Worm (Caenorhabditis elegans): ENCODE measurements around the gene acp-2.
A peak's percentile ranks its signal among the peaks of the same experiment; 100 is the strongest.

acp-2 gene

DNA sequence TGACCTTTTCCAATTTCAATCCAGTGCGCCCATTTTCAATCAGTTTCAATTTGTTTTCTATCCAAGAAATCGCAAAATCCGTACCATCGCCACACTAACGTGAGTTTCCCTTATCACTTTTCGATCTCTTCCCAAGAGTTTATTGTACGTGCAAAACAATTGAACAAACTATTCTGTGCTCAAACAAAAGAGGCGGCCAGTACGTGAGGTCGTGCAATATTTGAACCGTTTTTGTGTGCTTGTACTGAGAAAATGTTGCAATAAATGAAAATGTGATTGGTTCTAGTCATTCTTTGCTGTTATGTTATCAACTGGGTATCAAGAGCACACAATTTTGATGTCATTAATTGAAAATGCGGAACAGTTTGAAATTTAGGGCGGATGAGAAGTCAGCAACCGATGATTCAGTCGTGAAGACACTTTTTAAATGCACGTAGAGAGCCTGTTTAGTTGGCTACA is 17.8 kb upstream of the acp-2 start, which contains the start of gene F22B5.4:
F22B5.4 (plus strand) TSS at position 51 of the 459 bp plus-strand sequence.
- TF ChIP-seq dve-1 (tag; optimal IDR thresholded peaks at IDR 0.05) (no peak), ceh-6 (GFP tag; optimal IDR thresholded peaks at IDR 0.05) (no peak), unc-55 (GFP tag; optimal IDR thresholded peaks at IDR 0.05) (no peak), unc-42 (tag; optimal IDR thresholded peaks at IDR 0.05) (no peak), sox-2 (GFP tag; IDR thresholded peaks at IDR 0.05) (no peak), ceh-31 (tag; optimal IDR thresholded peaks at IDR 0.05) (no peak)

DNA sequence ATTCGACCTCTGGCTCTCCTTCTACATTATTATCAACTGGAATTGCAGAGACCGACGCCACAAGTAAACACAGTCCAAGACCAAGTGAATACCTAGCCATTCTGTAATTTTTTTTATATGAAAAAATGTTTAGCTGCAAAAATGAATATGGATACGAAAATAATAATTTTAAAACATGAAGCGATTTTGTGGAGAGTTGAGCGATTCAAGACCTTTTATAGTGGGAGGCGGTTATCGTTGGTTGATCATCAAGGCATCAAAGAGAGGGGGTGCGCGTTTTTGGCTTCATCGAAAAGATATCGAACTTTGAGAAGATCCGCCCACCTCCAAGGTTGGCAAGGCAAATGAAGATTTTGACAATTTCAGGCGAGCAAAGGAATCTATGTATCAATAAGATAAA is 14.9 kb upstream of the acp-2 start, which contains the start of gene cut-3:
cut-3 (minus strand) TSS at position 101 of the 400 bp plus-strand sequence.
- TF ChIP-seq ztf-16 (tag; optimal IDR thresholded peaks at IDR 0.05), result no peak
- no peak for TF ChIP-seq ceh-30 (tag; optimal IDR thresholded peaks at IDR 0.05)
- no peak for TF ChIP-seq ceh-31 (tag; optimal IDR thresholded peaks at IDR 0.05)
- TF ChIP-seq fkh-10 (GFP tag; optimal IDR thresholded peaks at IDR 0.05), result no peak
- no peak for TF ChIP-seq tbx-7 (tag; optimal IDR thresholded peaks at IDR 0.05)
- TF ChIP-seq ttx-3 (tag; optimal IDR thresholded peaks at IDR 0.05), result no peak
- TF ChIP-seq C38D4.7 (GFP tag; optimal IDR thresholded peaks at IDR 0.05), result no peak
- no peak for TF ChIP-seq ceh-18 (tag; optimal IDR thresholded peaks at IDR 0.05)
- TF ChIP-seq pat-9 (tag; optimal IDR thresholded peaks at IDR 0.05), result no peak
- no peak for TF ChIP-seq rnt-1 (tag; optimal IDR thresholded peaks at IDR 0.05)
- no peak for TF ChIP-seq fkh-6 (tag; optimal IDR thresholded peaks at IDR 0.05)
- TF ChIP-seq nfya-1 (tag; optimal IDR thresholded peaks at IDR 0.05), result no peak
- no peak for TF ChIP-seq lin-11 (tag; optimal IDR thresholded peaks at IDR 0.05)
- no peak for TF ChIP-seq unc-55 (GFP tag; optimal IDR thresholded peaks at IDR 0.05)
- TF ChIP-seq lim-6 (tag; optimal IDR thresholded peaks at IDR 0.05), result no peak
- TF ChIP-seq elt-2 (tag; optimal IDR thresholded peaks at IDR 0.05), result no peak
- TF ChIP-seq pax-1 (tag; optimal IDR thresholded peaks at IDR 0.05), result no peak

DNA sequence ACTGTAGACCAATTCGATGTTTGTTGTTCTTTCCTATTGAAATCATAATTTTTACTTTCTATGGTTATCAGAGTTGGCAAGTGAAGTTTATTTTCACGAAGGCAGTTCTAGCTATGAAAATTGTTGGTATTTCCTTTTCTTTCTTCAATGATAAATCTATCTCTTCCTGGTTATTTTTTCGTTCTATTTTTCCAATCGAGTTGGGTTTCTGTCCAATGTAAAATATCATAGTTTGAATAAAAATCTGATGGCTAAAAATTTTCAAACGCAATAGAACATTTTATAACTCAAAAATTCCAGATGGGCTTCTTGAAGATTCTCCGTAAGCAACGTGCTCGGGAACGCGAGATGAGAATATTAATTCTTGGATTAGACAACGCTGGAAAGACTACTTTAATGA is 12.2 kb upstream of the acp-2 start, which contains the start of gene evl-20:
evl-20 (plus strand) TSS at position 301 of the 400 bp plus-strand sequence.
- TF ChIP-seq hlh-6 (tag; optimal IDR thresholded peaks at IDR 0.05), result no peak
- no peak for TF ChIP-seq sdc-2 (tag; optimal IDR thresholded peaks at IDR 0.05)
- no peak for TF ChIP-seq ceh-2 (tag; optimal IDR thresholded peaks at IDR 0.05)
- TF ChIP-seq F13H6.1 (tag; optimal IDR thresholded peaks at IDR 0.05), result no peak
- TF ChIP-seq elt-2 (tag; optimal IDR thresholded peaks at IDR 0.05), result no peak
- no peak for TF ChIP-seq mec-3 (tag; optimal IDR thresholded peaks at IDR 0.05; ENCODE audit: borderline replicate concordance)
- no peak for TF ChIP-seq lim-6 (tag; optimal IDR thresholded peaks at IDR 0.05)
- no peak for TF ChIP-seq pqm-1 (tag; optimal IDR thresholded peaks at IDR 0.05)
- no peak for TF ChIP-seq ama-1 (optimal IDR thresholded peaks at IDR 0.05)

DNA sequence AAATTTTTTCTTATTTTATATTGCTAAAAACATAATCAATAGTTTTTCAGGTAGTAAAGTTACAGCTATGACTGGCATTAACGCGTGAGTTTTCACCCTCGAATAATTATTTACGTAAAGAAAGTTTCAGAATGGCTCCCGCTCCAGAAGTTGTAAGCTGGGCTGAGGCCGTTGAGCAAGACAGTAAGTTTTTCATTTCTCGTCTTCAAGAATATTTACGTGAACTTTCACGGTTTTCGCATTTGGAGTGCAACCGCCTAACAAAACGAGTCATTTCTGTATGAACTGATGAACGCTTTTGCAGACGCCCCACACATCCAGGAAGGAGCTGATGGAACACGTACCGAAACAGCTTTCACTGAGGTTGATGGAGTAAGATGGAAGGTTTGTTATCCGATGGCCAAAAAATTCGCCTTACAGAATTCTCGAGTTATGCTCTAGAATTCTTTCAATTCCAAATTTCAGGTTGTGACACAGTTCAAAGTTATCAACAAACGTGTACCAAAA is 10.9 kb upstream of the acp-2 start, which contains the start of gene eif-3.G:
eif-3.G (plus strand) TSS at position 51 of the 507 bp plus-strand sequence.
- TF ChIP-seq elt-4 (tag; optimal IDR thresholded peaks at IDR 0.05), result no peak
- TF ChIP-seq tbx-7 (tag; optimal IDR thresholded peaks at IDR 0.05), result no peak
- TF ChIP-seq lin-11 (tag; optimal IDR thresholded peaks at IDR 0.05), result no peak
- no peak for TF ChIP-seq F13H6.1 (tag; optimal IDR thresholded peaks at IDR 0.05)
- TF ChIP-seq ztf-16 (tag; optimal IDR thresholded peaks at IDR 0.05), result no peak
- no peak for TF ChIP-seq ref-2 (tag; optimal IDR thresholded peaks at IDR 0.05)

DNA sequence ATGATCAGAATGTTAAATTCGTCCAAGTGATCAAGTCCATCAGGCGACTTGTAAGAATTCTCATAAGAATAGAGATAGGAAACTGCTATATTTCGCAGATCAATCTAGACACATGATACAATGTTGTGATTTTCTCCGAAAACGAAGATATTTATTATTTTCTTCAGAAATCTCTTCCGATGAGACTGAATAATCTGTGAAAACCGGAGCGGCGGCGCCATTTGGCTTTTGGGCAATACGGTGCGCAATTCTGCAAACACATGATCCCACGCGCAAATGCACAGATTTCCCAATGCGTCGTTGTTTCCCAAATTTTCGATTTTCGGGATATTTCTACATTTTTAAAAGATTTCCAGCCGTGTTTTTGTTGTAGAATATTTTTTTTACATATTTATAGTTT is 10.3 kb upstream of the acp-2 start:
- no peak for TF ChIP-seq madf-2 (tag; optimal IDR thresholded peaks at IDR 0.05)
- TF ChIP-seq dve-1 (tag; optimal IDR thresholded peaks at IDR 0.05), result peak; percentile 35
- TF ChIP-seq nfya-1 (tag; optimal IDR thresholded peaks at IDR 0.05), result peak; percentile 28
- TF ChIP-seq sox-4 (tag; optimal IDR thresholded peaks at IDR 0.05), result no peak
- no peak for TF ChIP-seq unc-55 (GFP tag; optimal IDR thresholded peaks at IDR 0.05)
- TF ChIP-seq unc-42 (tag; optimal IDR thresholded peaks at IDR 0.05), result no peak
- TF ChIP-seq ref-2 (tag; optimal IDR thresholded peaks at IDR 0.05), result no peak
- no peak for TF ChIP-seq fkh-6 (tag; optimal IDR thresholded peaks at IDR 0.05)
- no peak for TF ChIP-seq fkh-10 (GFP tag; optimal IDR thresholded peaks at IDR 0.05)
- no peak for TF ChIP-seq ceh-45 (GFP tag; IDR thresholded peaks at IDR 0.05)
- peak; percentile 14 for TF ChIP-seq tbx-2 (tag; optimal IDR thresholded peaks at IDR 0.05)
- no peak for TF ChIP-seq tbx-7 (tag; optimal IDR thresholded peaks at IDR 0.05)
- TF ChIP-seq hlh-8 (tag; optimal IDR thresholded peaks at IDR 0.05), result no peak
- no peak for TF ChIP-seq hlh-13 (GFP tag; optimal IDR thresholded peaks at IDR 0.05)
- TF ChIP-seq che-1 (tag; optimal IDR thresholded peaks at IDR 0.05), result no peak
- no peak for TF ChIP-seq ztf-16 (tag; optimal IDR thresholded peaks at IDR 0.05)
- TF ChIP-seq K02D7.2 (tag; optimal IDR thresholded peaks at IDR 0.05), result no peak
- TF ChIP-seq fax-1 (tag; optimal IDR thresholded peaks at IDR 0.05), result no peak
- no peak for TF ChIP-seq ceh-24 (tag; optimal IDR thresholded peaks at IDR 0.05)
- no peak for TF ChIP-seq pros-1 (tag; optimal IDR thresholded peaks at IDR 0.05)
- TF ChIP-seq ama-1 (optimal IDR thresholded peaks at IDR 0.05), result no peak
- peak; percentile 14 for TF ChIP-seq unc-86 (tag; optimal IDR thresholded peaks at IDR 0.05)
- no peak for TF ChIP-seq C08G9.2 (tag; optimal IDR thresholded peaks at IDR 0.05)
- no peak for TF ChIP-seq nhr-232 (tag; optimal IDR thresholded peaks at IDR 0.05)

Measured in whole organism, late embryonic.